Worm (Caenorhabditis elegans) whole organism, L2 larva: ENCODE data around the gene clec-265.

Source experiments
- C34F6.9 ChIP-seq: fragments of 150-350 bp; optimal IDR thresholded peaks from 2 replicates; lab custom pipeline; 2014; ENCODE audit warnings: missing biosample characterization, missing genetic modification characterization
- F13H6.1 ChIP-seq: sonication (generic microtip); optimal IDR thresholded peaks from 2 replicates; lab custom pipeline; 2016; ENCODE audit warnings: missing genetic modification characterization, missing compliant biosample characterization
- R02D3.7 ChIP-seq: fragments of 150-350 bp; optimal IDR thresholded peaks from 2 replicates; lab custom pipeline; 2014; ENCODE audit warnings: missing biosample characterization, missing genetic modification characterization
- blmp-1 ChIP-seq: sonication (generic microtip); optimal IDR thresholded peaks from 2 replicates; lab custom pipeline; 2017; ENCODE audit warnings: missing genetic modification characterization, mild to moderate bottlenecking, missing compliant biosample characterization, antibody characterized with exemption, moderate library complexity; ENCODE audit not compliant: insufficient read depth
- ceh-82 ChIP-seq: fragments of 150-350 bp; optimal IDR thresholded peaks from 2 replicates; lab custom pipeline; 2014; ENCODE audit warnings: missing biosample characterization, missing genetic modification characterization
- crh-2 ChIP-seq: sonication (generic microtip); optimal IDR thresholded peaks from 2 replicates; lab custom pipeline; 2017; ENCODE audit warnings: missing biosample characterization, missing genetic modification characterization
- dmd-4 ChIP-seq: sonication (generic microtip); optimal IDR thresholded peaks from 2 replicates; lab custom pipeline; 2017; ENCODE audit warnings: missing biosample characterization, missing genetic modification characterization
- egl-27 ChIP-seq: sonication (generic microtip); optimal IDR thresholded peaks from 3 replicates; lab custom pipeline; 2017; ENCODE audit warnings: missing biosample characterization, missing genetic modification reagents, missing genetic modification characterization
- elt-1 ChIP-seq: fragments of 150-350 bp; optimal IDR thresholded peaks from 2 replicates; lab custom pipeline; 2014; ENCODE audit warnings: missing biosample characterization, missing genetic modification characterization
- elt-3 ChIP-seq: sonication (generic microtip); optimal IDR thresholded peaks from 2 replicates; lab custom pipeline; 2017; ENCODE audit warnings: missing biosample characterization, missing genetic modification characterization
- fos-1 ChIP-seq: fragments of 150-350 bp; optimal IDR thresholded peaks from 2 replicates; lab custom pipeline; 2014; ENCODE audit warnings: missing biosample characterization, missing genetic modification characterization
- lin-11 ChIP-seq: fragments of 150-350 bp; sonication (generic microtip); optimal IDR thresholded peaks from 2 replicates; lab custom pipeline; 2014; ENCODE audit warnings: missing biosample characterization, missing genetic modification characterization, inconsistent platforms, mixed read lengths
- lin-13 ChIP-seq: fragments of 150-350 bp; optimal IDR thresholded peaks from 2 replicates; lab custom pipeline; 2014; ENCODE audit warnings: missing biosample characterization, missing genetic modification reagents, missing genetic modification characterization
- lin-39 ChIP-seq: fragments of 150-350 bp; optimal IDR thresholded peaks from 2 replicates; lab custom pipeline; 2014; ENCODE audit warnings: missing biosample characterization, missing genetic modification reagents, missing genetic modification characterization
- lsy-2 ChIP-seq, 2 experiments: fragments of 150-350 bp in 1 of 2; sonication (generic microtip) in 1 of 2; optimal IDR thresholded peaks; 2 replicates each; lab custom pipeline; 2014 to 2017; ENCODE audit warnings: missing biosample characterization in 2 of 2, missing genetic modification characterization in 2 of 2
- mab-5 ChIP-seq: fragments of 150-350 bp; optimal IDR thresholded peaks from 2 replicates; lab custom pipeline; 2014; ENCODE audit warnings: missing biosample characterization, missing genetic modification characterization
- mdl-1 ChIP-seq, 2 experiments: fragments of 150-350 bp in 1 of 2; sonication (generic microtip) in 1 of 2; optimal IDR thresholded peaks; 2 replicates each; lab custom pipeline; 2017; ENCODE audit warnings: missing biosample characterization in 2 of 2, missing genetic modification characterization in 2 of 2
- nhr-10 ChIP-seq: sonication (generic microtip); optimal IDR thresholded peaks from 2 replicates; lab custom pipeline; 2017; ENCODE audit warnings: missing biosample characterization, missing genetic modification characterization
- nhr-11 ChIP-seq: fragments of 150-350 bp; optimal IDR thresholded peaks from 2 replicates; lab custom pipeline; 2014; ENCODE audit warnings: missing biosample characterization, missing genetic modification characterization
- nhr-12 ChIP-seq: fragments of 150-350 bp; optimal IDR thresholded peaks from 2 replicates; lab custom pipeline; 2014; ENCODE audit warnings: missing biosample characterization, missing genetic modification characterization
- nhr-129 ChIP-seq: fragments of 150-350 bp; optimal IDR thresholded peaks from 2 replicates; lab custom pipeline; 2014; ENCODE audit warnings: missing biosample characterization, missing genetic modification characterization
- nhr-21 ChIP-seq: fragments of 150-350 bp; optimal IDR thresholded peaks from 2 replicates; lab custom pipeline; 2014; ENCODE audit warnings: missing biosample characterization, missing genetic modification characterization
- nhr-23 ChIP-seq: fragments of 150-350 bp; optimal IDR thresholded peaks from 2 replicates; lab custom pipeline; 2014; ENCODE audit warnings: missing biosample characterization, missing genetic modification reagents, missing genetic modification characterization
- nhr-237 ChIP-seq: fragments of 150-350 bp; optimal IDR thresholded peaks from 2 replicates; lab custom pipeline; 2014; ENCODE audit warnings: missing biosample characterization, missing genetic modification characterization
- nhr-6 ChIP-seq: fragments of 150-350 bp; optimal IDR thresholded peaks from 2 replicates; lab custom pipeline; 2014; ENCODE audit warnings: missing biosample characterization, missing genetic modification characterization
- nhr-77 ChIP-seq: fragments of 150-350 bp; optimal IDR thresholded peaks from 2 replicates; lab custom pipeline; 2014; ENCODE audit warnings: missing biosample characterization, missing genetic modification characterization
- peb-1 ChIP-seq: fragments of 150-350 bp; optimal IDR thresholded peaks from 2 replicates; lab custom pipeline; 2014; ENCODE audit warnings: missing biosample characterization, missing genetic modification characterization
- sem-4 ChIP-seq: fragments of 150-350 bp; optimal IDR thresholded peaks from 2 replicates; lab custom pipeline; 2014; ENCODE audit warnings: missing biosample characterization, missing genetic modification reagents, missing genetic modification characterization
- sma-9 ChIP-seq, 2 experiments: fragments of 150-350 bp in 1 of 2; sonication (generic microtip) in 1 of 2; optimal IDR thresholded peaks; 2 replicates each; lab custom pipeline; 2014 to 2016; ENCODE audit warnings: missing genetic modification characterization in 2 of 2, mild to moderate bottlenecking in 1 of 2, missing biosample characterization in 1 of 2, missing compliant biosample characterization in 1 of 2, missing genetic modification reagents in 1 of 2, moderate library complexity in 1 of 2
- snpc-4 ChIP-seq: fragments of 150-350 bp; optimal IDR thresholded peaks from 2 replicates; lab custom pipeline; 2014; ENCODE audit warnings: missing biosample characterization, missing genetic modification characterization
- unc-55 ChIP-seq: fragments of 150-350 bp; sonication (generic microtip); optimal IDR thresholded peaks from 3 replicates; lab custom pipeline; 2014; ENCODE audit warnings: missing biosample characterization, missing genetic modification reagents, missing genetic modification characterization
- zag-1 ChIP-seq: fragments of 150-350 bp; optimal IDR thresholded peaks from 2 replicates; lab custom pipeline; 2014; ENCODE audit warnings: missing biosample characterization, missing genetic modification characterization
- ztf-1 ChIP-seq: fragments of 200-800 bp; sonication (Bioruptor generic); conservative IDR thresholded peaks from 2 replicates; pipeline ENCODE4 v1.3.6; 2022; ENCODE audit warnings: missing genetic modification characterization, missing compliant biosample characterization
- ztf-11 ChIP-seq: sonication (generic microtip); optimal IDR thresholded peaks from 2 replicates; lab custom pipeline; 2017; ENCODE audit warnings: missing biosample characterization, missing genetic modification characterization
- ztf-4 ChIP-seq: fragments of 150-350 bp; optimal IDR thresholded peaks from 2 replicates; lab custom pipeline; 2014; ENCODE audit warnings: missing biosample characterization, missing genetic modification characterization

The clec-265 gene

ce11 chrX:3040021-3040420 is 8.4 kb downstream of the clec-265 start:
- no peak for TF ChIP-seq elt-1
- no peak for TF ChIP-seq peb-1 (tag; lab: Kevin White, UChicago)
- TF ChIP-seq F13H6.1 (tag; lab: Kevin White, UChicago) = no peak
- no peak for TF ChIP-seq nhr-77
- no peak for TF ChIP-seq sem-4 (tag; lab: Kevin White, UChicago)
- TF ChIP-seq nhr-129 (tag; lab: Kevin White, UChicago) = no peak
- TF ChIP-seq ztf-11 = no peak
- no peak for TF ChIP-seq C34F6.9
- no peak for TF ChIP-seq ceh-82 (tag; lab: Kevin White, UChicago)
- no peak for TF ChIP-seq nhr-12 (tag; lab: Kevin White, UChicago)
- TF ChIP-seq unc-55 (GFP tag; lab: Kevin White, UChicago) = no peak

ce11 chrX:3040609-3041008 is 9.0 kb downstream of the clec-265 start:
- TF ChIP-seq F13H6.1 (tag; lab: Kevin White, UChicago) (no peak), ztf-1 (GFP tag; lab: Robert Waterston, UW) (no peak), sma-9 (GFP tag; optimal IDR thresholded peaks at IDR 0.05; lab: Kevin White, UChicago) (no peak), sma-9 (tag; optimal IDR thresholded peaks at IDR 0.05; lab: Kevin White, UChicago) (no peak), blmp-1 (tag; lab: Kevin White, UChicago) (no peak), zag-1 (no peak), mab-5 (no peak), lin-39 (no peak), unc-55 (GFP tag; lab: Kevin White, UChicago) (no peak), sem-4 (tag; lab: Kevin White, UChicago) (no peak), elt-1 (no peak), ztf-4 (tag; lab: Kevin White, UChicago) (no peak), ceh-82 (tag; lab: Kevin White, UChicago) (no peak), nhr-6 (tag; lab: Kevin White, UChicago) (no peak), snpc-4 (tag; lab: Kevin White, UChicago) (no peak)

ce11 chrX:3045466-3045865 is 13.9 kb downstream of the clec-265 start, which contains the start of gene cnnm-3:
TSS of gene cnnm-3 (minus strand) at chrX:3045847.
- no peak for TF ChIP-seq nhr-10 (tag; lab: Kevin White, UChicago)
- no peak for TF ChIP-seq lin-13 (GFP tag; lab: Kevin White, UChicago)
- no peak for TF ChIP-seq zag-1
- no peak for TF ChIP-seq R02D3.7 (tag; lab: Kevin White, UChicago)
- TF ChIP-seq C34F6.9 = no peak
- TF ChIP-seq lin-39 = no peak

- TF ChIP-seq fos-1 (peak; percentile 52), elt-3 (tag; lab: Kevin White, UChicago) (no peak), nhr-237 (tag; lab: Kevin White, UChicago) (no peak), lin-13 (GFP tag; lab: Kevin White, UChicago) (no peak)
Observed at ce11 chrX:3047224-3047623, 15.6 kb downstream of the clec-265 start.

ce11 chrX:3048696-3049095 is 17.1 kb downstream of the clec-265 start:
- TF ChIP-seq dmd-4 (tag; lab: Kevin White, UChicago) = no peak
- no peak for TF ChIP-seq blmp-1 (tag; lab: Kevin White, UChicago)
- no peak for TF ChIP-seq nhr-21

ce11 chrX:3049233-3049632 is 17.6 kb downstream of the clec-265 start:
- no peak for TF ChIP-seq nhr-237 (tag; lab: Kevin White, UChicago)
- TF ChIP-seq mab-5 = peak; percentile 41
- peak in 1 of 2 experiments; percentile 60 for TF ChIP-seq lsy-2 (tag; optimal IDR thresholded peaks at IDR 0.05; lab: Kevin White, UChicago)
- peak; percentile 28 for TF ChIP-seq zag-1
- TF ChIP-seq crh-2 = peak; percentile 49
- no peak for TF ChIP-seq nhr-21
- TF ChIP-seq sma-9 (GFP tag; optimal IDR thresholded peaks at IDR 0.05; lab: Kevin White, UChicago) = peak; percentile 61
- no peak for TF ChIP-seq sma-9 (tag; optimal IDR thresholded peaks at IDR 0.05; lab: Kevin White, UChicago)
- TF ChIP-seq fos-1 = peak; percentile 70
- peak; percentile 47 for TF ChIP-seq lin-11 (tag; lab: Kevin White, UChicago)
- no peak for TF ChIP-seq ztf-4 (tag; lab: Kevin White, UChicago)
- TF ChIP-seq mdl-1 (tag; optimal IDR thresholded peaks at IDR 0.05; lab: Kevin White, UChicago) = peak; percentile 37 to 46
- peak; percentile 30 for TF ChIP-seq sem-4 (tag; lab: Kevin White, UChicago)
- no peak for TF ChIP-seq nhr-11 (tag; lab: Kevin White, UChicago)
- TF ChIP-seq unc-55 (GFP tag; lab: Kevin White, UChicago) = peak; percentile 78
- no peak for TF ChIP-seq nhr-23 (tag; lab: Kevin White, UChicago)
- TF ChIP-seq nhr-129 (tag; lab: Kevin White, UChicago) = peak; percentile 78
- TF ChIP-seq C34F6.9 = peak; percentile 58
- peak; percentile 76 for TF ChIP-seq F13H6.1 (tag; lab: Kevin White, UChicago)
- TF ChIP-seq egl-27 = peak; percentile 56
